Fruit fly (Drosophila melanogaster) whole organism, embryonic: ENCODE measurements around the gene inaE.

ENCODE experiments used
- CG10147 ChIP-seq: fragments of 200-800 bp; sonication (Bioruptor generic); optimal IDR thresholded peaks from 2 replicates; lab custom pipeline; 2019; ENCODE audit warnings: missing biosample characterization, mild to moderate bottlenecking, missing genetic modification characterization, moderate library complexity
- CG1024 ChIP-seq: fragments of 200-800 bp; sonication (Bioruptor generic); IDR thresholded peaks from 2 replicates; pipeline ENCODE4 v1.3.6; 2022; ENCODE audit warnings: missing biosample characterization, missing genetic modification characterization
- CG10543 ChIP-seq: fragments of 200-800 bp; sonication (Bioruptor generic); optimal IDR thresholded peaks from 3 replicates; lab custom pipeline; 2017; ENCODE audit warnings: missing biosample characterization, mild to moderate bottlenecking, missing genetic modification characterization, moderate library complexity
- CG10959 ChIP-seq: fragments of 200-800 bp; sonication (Bioruptor generic); IDR thresholded peaks from 2 replicates; pipeline ENCODE4 v1.3.6; 2022; ENCODE audit warnings: missing biosample characterization, missing genetic modification characterization
- CG11456 ChIP-seq: fragments of 200-800 bp; sonication (Bioruptor generic); IDR thresholded peaks from 3 replicates; pipeline ENCODE4 v1.3.6; 2022; ENCODE audit warnings: missing biosample characterization, missing genetic modification characterization
- CG11504 ChIP-seq: fragments of 200-800 bp; sonication (Bioruptor generic); optimal IDR thresholded peaks from 3 replicates; lab custom pipeline; 2019; ENCODE audit warnings: missing biosample characterization, mild to moderate bottlenecking, missing genetic modification characterization, moderate library complexity
- CG1233 ChIP-seq: fragments of 200-800 bp; sonication (Bioruptor generic); optimal IDR thresholded peaks from 4 replicates; lab custom pipeline; 2018; ENCODE audit warnings: missing biosample characterization, mild to moderate bottlenecking, missing genetic modification characterization
- CG12659 ChIP-seq: fragments of 200-800 bp; sonication (Bioruptor generic); optimal IDR thresholded peaks from 3 replicates; lab custom pipeline; 2017; ENCODE audit warnings: mild to moderate bottlenecking, missing biosample characterization, missing genetic modification reagents, missing genetic modification characterization
- CG15514 ChIP-seq: fragments of 200-800 bp; sonication (Bioruptor generic); optimal IDR thresholded peaks from 3 replicates; lab custom pipeline; 2017; ENCODE audit warnings: missing biosample characterization, missing genetic modification characterization, mild to moderate bottlenecking, moderate library complexity, missing genetic modification reagents
- CG1647 ChIP-seq: fragments of 200-800 bp; sonication (Bioruptor generic); optimal IDR thresholded peaks from 3 replicates; lab custom pipeline; 2016; ENCODE audit warnings: missing biosample characterization, missing genetic modification characterization
- CG16863 ChIP-seq: fragments of 200-800 bp; sonication (Bioruptor generic); optimal IDR thresholded peaks from 3 replicates; lab custom pipeline; 2016; ENCODE audit warnings: missing biosample characterization, missing genetic modification characterization
- CG17568 ChIP-seq: fragments of 200-800 bp; sonication (Bioruptor generic); optimal IDR thresholded peaks from 2 replicates; lab custom pipeline; 2018; ENCODE audit warnings: missing biosample characterization, mild to moderate bottlenecking, missing genetic modification characterization, moderate library complexity
- CG17802 ChIP-seq: fragments of 200-800 bp; sonication (Bioruptor generic); optimal IDR thresholded peaks from 2 replicates; lab custom pipeline; 2018; ENCODE audit warnings: missing biosample characterization, mild to moderate bottlenecking, missing genetic modification characterization, moderate library complexity
- CG2129 ChIP-seq: fragments of 200-800 bp; sonication (Bioruptor generic); IDR thresholded peaks from 2 replicates; pipeline ENCODE4 v1.3.6; 2022; ENCODE audit warnings: missing biosample characterization, missing genetic modification characterization; ENCODE audit not compliant: partially characterized antibody
- CG33213 ChIP-seq: fragments of 200-800 bp; sonication (Bioruptor generic); optimal IDR thresholded peaks from 3 replicates; lab custom pipeline; 2016; ENCODE audit warnings: missing biosample characterization, missing genetic modification characterization
- CG3726 ChIP-seq: fragments of 200-800 bp; sonication (Bioruptor generic); IDR thresholded peaks from 3 replicates; pipeline ENCODE4, ENCODE4 v1.3.6; 2022; ENCODE audit warnings: missing biosample characterization, missing genetic modification characterization
- CG3995 ChIP-seq: fragments of 200-800 bp; sonication (Bioruptor generic); optimal IDR thresholded peaks from 3 replicates; lab custom pipeline; 2016; ENCODE audit warnings: missing biosample characterization, missing genetic modification characterization
- CG4328 ChIP-seq: fragments of 200-800 bp; sonication (Bioruptor generic); optimal IDR thresholded peaks from 3 replicates; lab custom pipeline; 2017; ENCODE audit warnings: missing biosample characterization, missing genetic modification reagents, missing genetic modification characterization
- CG4424 ChIP-seq: fragments of 200-800 bp; sonication (Bioruptor generic); optimal IDR thresholded peaks from 3 replicates; lab custom pipeline; 2016; ENCODE audit warnings: missing biosample characterization, missing genetic modification characterization
- CG4820 ChIP-seq: fragments of 200-800 bp; sonication (Bioruptor generic); optimal IDR thresholded peaks from 3 replicates; lab custom pipeline; 2016; ENCODE audit warnings: missing biosample characterization, missing genetic modification characterization
- CG6791 ChIP-seq: fragments of 200-800 bp; sonication (Bioruptor generic); IDR thresholded peaks from 3 replicates; pipeline ENCODE4 v1.3.6; 2022; ENCODE audit warnings: missing biosample characterization, missing genetic modification characterization; ENCODE audit not compliant: partially characterized antibody
- CG7556 ChIP-seq: fragments of 200-800 bp; sonication (Bioruptor generic); optimal IDR thresholded peaks from 2 replicates; lab custom pipeline; 2017; ENCODE audit warnings: missing biosample characterization, mild to moderate bottlenecking, missing genetic modification characterization
- CG8089 ChIP-seq: fragments of 200-800 bp; sonication (Bioruptor generic); optimal IDR thresholded peaks from 3 replicates; lab custom pipeline; 2016; ENCODE audit warnings: missing biosample characterization, missing genetic modification characterization
- ERR ChIP-seq: fragments of 200-800 bp; sonication (Bioruptor generic); optimal IDR thresholded peaks from 2 replicates; lab custom pipeline; 2016; ENCODE audit warnings: missing biosample characterization, missing genetic modification characterization
- HHEX ChIP-seq: fragments of 200-800 bp; sonication (Bioruptor generic); optimal IDR thresholded peaks from 3 replicates; lab custom pipeline; 2017; ENCODE audit warnings: missing biosample characterization, mild to moderate bottlenecking, missing genetic modification characterization, missing genetic modification reagents
- HmgZ ChIP-seq: fragments of 200-800 bp; sonication (Bioruptor generic); optimal IDR thresholded peaks from 2 replicates; lab custom pipeline; 2018; ENCODE audit warnings: missing biosample characterization, mild to moderate bottlenecking, missing genetic modification characterization
- Med ChIP-seq: fragments of 200-800 bp; sonication (Bioruptor generic); peaks from one replicate; lab custom pipeline; 2016; ENCODE audit warnings: missing biosample characterization, missing genetic modification characterization, mild to moderate bottlenecking, inconsistent platforms, moderate library complexity
- Oaz ChIP-seq: fragments of 200-800 bp; sonication (Bioruptor generic); IDR thresholded peaks from 2 replicates; pipeline ENCODE4 v1.3.6; 2022; ENCODE audit warnings: missing biosample characterization, missing genetic modification characterization
- Oli ChIP-seq: fragments of 200-800 bp; sonication (Bioruptor generic); optimal IDR thresholded peaks from 2 replicates; lab custom pipeline; 2018; ENCODE audit warnings: missing biosample characterization, mild to moderate bottlenecking, missing genetic modification characterization, moderate library complexity
- Trl ChIP-seq, 3 experiments: fragments of >200 bp in 2 of 3; fragments of 200-800 bp in 1 of 3; sonication (Bioruptor generic) in 1 of 3; optimal IDR thresholded peaks; 2 replicates in 1 of 3; 3 replicates in 2 of 3; lab custom pipeline; 2016 to 2017; ENCODE audit warnings: missing biosample characterization in 1 of 3, missing genetic modification characterization in 1 of 3
- Usf ChIP-seq: fragments of 200-800 bp; sonication (Bioruptor generic); optimal IDR thresholded peaks from 2 replicates; lab custom pipeline; 2017; ENCODE audit warnings: missing genotype, missing biosample characterization, missing genetic modification characterization
- al ChIP-seq: fragments of 200-800 bp; sonication (Bioruptor generic); IDR thresholded peaks from 2 replicates; pipeline ENCODE4 v1.3.6; 2022; ENCODE audit warnings: missing biosample characterization, missing genetic modification characterization
- ap ChIP-seq: fragments of 200-800 bp; sonication (Bioruptor generic); IDR thresholded peaks from 2 replicates; pipeline ENCODE4 v1.3.6; 2022; ENCODE audit warnings: missing biosample characterization, missing genetic modification characterization
- dimm ChIP-seq: fragments of 200-800 bp; sonication (Bioruptor generic); IDR thresholded peaks from 2 replicates; pipeline ENCODE4 v1.3.6; 2022; ENCODE audit warnings: missing biosample characterization, missing genetic modification characterization
- dpn ChIP-seq, 2 experiments: fragments of 200-800 bp; sonication (Bioruptor generic); optimal IDR thresholded peaks; 3 replicates each; lab custom pipeline; 2016; ENCODE audit warnings: missing biosample characterization in 2 of 2, missing genetic modification characterization in 2 of 2
- exex ChIP-seq: fragments of 200-800 bp; sonication (Bioruptor generic); optimal IDR thresholded peaks from 4 replicates; lab custom pipeline; 2018; ENCODE audit warnings: missing biosample characterization, mild to moderate bottlenecking, missing genetic modification characterization, moderate library complexity
- fu2 ChIP-seq: fragments of 200-800 bp; sonication (Bioruptor generic); optimal IDR thresholded peaks from 2 replicates; lab custom pipeline; 2016; ENCODE audit warnings: missing biosample characterization, missing genetic modification characterization
- gem ChIP-seq: fragments of 200-800 bp; sonication (Bioruptor generic); optimal IDR thresholded peaks from 2 replicates; lab custom pipeline; 2019; ENCODE audit warnings: missing biosample characterization, mild to moderate bottlenecking, missing genetic modification characterization, moderate library complexity
- grau ChIP-seq: fragments of 200-800 bp; optimal IDR thresholded peaks from 3 replicates; lab custom pipeline; 2019; ENCODE audit warnings: missing biosample characterization, mild to moderate bottlenecking, missing genetic modification characterization, moderate library complexity
- gro ChIP-seq: fragments of 200-800 bp; sonication (Bioruptor generic); optimal IDR thresholded peaks from 2 replicates; lab custom pipeline; 2016; ENCODE audit warnings: missing biosample characterization, missing genetic modification characterization
- h ChIP-seq: fragments of >200 bp; optimal IDR thresholded peaks from 2 replicates; lab custom pipeline; 2017
- ind ChIP-seq: fragments of 200-800 bp; sonication (Bioruptor generic); optimal IDR thresholded peaks from 3 replicates; lab custom pipeline; 2016; ENCODE audit warnings: missing biosample characterization, missing genetic modification characterization
- klu ChIP-seq: fragments of 200-800 bp; sonication (Bioruptor generic); IDR thresholded peaks from 2 replicates; pipeline ENCODE4 v1.3.6; 2022; ENCODE audit warnings: missing biosample characterization, missing genetic modification characterization
- nerfin-2 ChIP-seq: fragments of 200-800 bp; sonication (Bioruptor generic); IDR thresholded peaks from 2 replicates; pipeline ENCODE4 v1.3.6; 2022; ENCODE audit warnings: missing biosample characterization, missing genetic modification characterization; ENCODE audit not compliant: partially characterized antibody
- phol ChIP-seq: fragments of 200-800 bp; sonication (Bioruptor generic); optimal IDR thresholded peaks from 3 replicates; lab custom pipeline; 2018; ENCODE audit warnings: missing biosample characterization, mild to moderate bottlenecking, missing genetic modification characterization, moderate library complexity
- salm ChIP-seq: fragments of 200-800 bp; sonication (Bioruptor generic); optimal IDR thresholded peaks from 2 replicates; lab custom pipeline; 2018; ENCODE audit warnings: missing biosample characterization, mild to moderate bottlenecking, missing genetic modification characterization
- schlank ChIP-seq: fragments of 200-800 bp; sonication (Bioruptor generic); optimal IDR thresholded peaks from 2 replicates; lab custom pipeline; 2018; ENCODE audit warnings: missing biosample characterization, mild to moderate bottlenecking, missing genetic modification characterization
- tin ChIP-seq: fragments of 200-800 bp; sonication (Bioruptor generic); optimal IDR thresholded peaks from 3 replicates; lab custom pipeline; 2016; ENCODE audit warnings: missing biosample characterization, missing genetic modification characterization
- ttk ChIP-seq: fragments of 200-800 bp; sonication (Bioruptor generic); IDR thresholded peaks from 2 replicates; pipeline ENCODE4 v2.1.2; 2022; ENCODE audit warnings: missing biosample characterization, missing genetic modification characterization
- wor ChIP-seq: fragments of 200-800 bp; sonication (Bioruptor generic); IDR thresholded peaks from 2 replicates; pipeline ENCODE4 v1.3.6; 2022; ENCODE audit warnings: missing biosample characterization, missing genetic modification characterization

The inaE gene

dm6 chrX:13820310-13821038 is 37.0 kb downstream of the inaE start (continued):
- TF ChIP-seq Oaz (GFP tag; lab: Robert Waterston, UW), result no peak
- TF ChIP-seq Usf (GFP tag; lab: Kevin White, UChicago), result no peak
- no peak for TF ChIP-seq ERR (GFP tag; lab: Kevin White, UChicago)
- no peak for TF ChIP-seq CG2129 (GFP tag; lab: Robert Waterston, UW)
- TF ChIP-seq CG15514 (GFP tag; lab: Kevin White, UChicago), result no peak
- no peak for TF ChIP-seq fu2 (GFP tag; lab: Kevin White, UChicago)
- TF ChIP-seq ttk, result no peak
- TF ChIP-seq nerfin-2, result no peak
- no peak for TF ChIP-seq CG4820
- no peak for TF ChIP-seq CG11456
- TF ChIP-seq salm (tag; lab: Kevin White, UChicago), result no peak
- no peak for TF ChIP-seq HmgZ (tag; lab: Kevin White, UChicago)
- no peak for TF ChIP-seq dimm
- no peak for TF ChIP-seq h
- TF ChIP-seq CG11504 (tag; lab: Kevin White, UChicago), result peak; percentile 32
- TF ChIP-seq CG12659, result peak; percentile 16
- TF ChIP-seq CG1024 (GFP tag; lab: Robert Waterston, UW), result no peak
- TF ChIP-seq CG16863, result no peak
- TF ChIP-seq dpn (GFP tag; optimal IDR thresholded peaks at IDR 0.05; lab: Kevin White, UChicago), result peak in 1 of 2 experiments; percentile 14
- TF ChIP-seq CG17568, result peak; percentile 21
- TF ChIP-seq CG3995 (GFP tag; lab: Kevin White, UChicago), result no peak
- TF ChIP-seq CG17802 (tag; lab: Kevin White, UChicago), result no peak
- TF ChIP-seq ind, result no peak
- no peak for TF ChIP-seq CG4328 (GFP tag; lab: Kevin White, UChicago)
- TF ChIP-seq gro (GFP tag; lab: Kevin White, UChicago), result no peak
- TF ChIP-seq Oli (tag; lab: Kevin White, UChicago), result peak; percentile 34
- TF ChIP-seq schlank (tag; lab: Kevin White, UChicago), result no peak
- TF ChIP-seq gem (tag; lab: Kevin White, UChicago), result peak; percentile 54
- TF ChIP-seq CG10959 (GFP tag; lab: Robert Waterston, UW), result no peak
- TF ChIP-seq CG10147 (GFP tag; lab: Kevin White, UChicago), result no peak
- no peak for TF ChIP-seq CG3726 (GFP tag; lab: Robert Waterston, UW)
- TF ChIP-seq al (GFP tag; lab: Robert Waterston, UW), result no peak
- TF ChIP-seq Trl (optimal IDR thresholded peaks at IDR 0.05; lab: Kevin White, UChicago), result no peak
- TF ChIP-seq Trl (GFP tag; optimal IDR thresholded peaks at IDR 0.05; lab: Kevin White, UChicago), result no peak
- peak; percentile 34 for TF ChIP-seq phol (tag; lab: Kevin White, UChicago)
- peak; percentile 14 for TF ChIP-seq grau (tag; lab: Kevin White, UChicago)
- TF ChIP-seq Med (GFP tag; lab: Kevin White, UChicago), result peak; percentile 39
- TF ChIP-seq CG6791 (GFP tag; lab: Robert Waterston, UW), result no peak
- no peak for TF ChIP-seq CG33213 (GFP tag; lab: Kevin White, UChicago)
- TF ChIP-seq exex (tag; lab: Kevin White, UChicago), result no peak
- TF ChIP-seq CG7556 (GFP tag; lab: Kevin White, UChicago), result peak; percentile 30
- no peak for TF ChIP-seq tin
- TF ChIP-seq CG8089 (GFP tag; lab: Kevin White, UChicago), result no peak
- no peak for TF ChIP-seq CG10543 (GFP tag; lab: Kevin White, UChicago)
- TF ChIP-seq ap (GFP tag; lab: Robert Waterston, UW), result no peak
- peak; percentile 37 for TF ChIP-seq CG1233 (GFP tag; lab: Kevin White, UChicago)
- no peak for TF ChIP-seq CG4424 (GFP tag; lab: Kevin White, UChicago)
- no peak for TF ChIP-seq CG1647 (GFP tag; lab: Kevin White, UChicago)
- peak; percentile 1 for TF ChIP-seq HHEX (GFP tag; lab: Kevin White, UChicago)
- TF ChIP-seq wor (GFP tag; lab: Robert Waterston, UW), result no peak
- TF ChIP-seq klu, result no peak
